Fruit fly (Drosophila melanogaster): ENCODE measurements around the gene CG43445.

The CG43445 gene

DNA sequence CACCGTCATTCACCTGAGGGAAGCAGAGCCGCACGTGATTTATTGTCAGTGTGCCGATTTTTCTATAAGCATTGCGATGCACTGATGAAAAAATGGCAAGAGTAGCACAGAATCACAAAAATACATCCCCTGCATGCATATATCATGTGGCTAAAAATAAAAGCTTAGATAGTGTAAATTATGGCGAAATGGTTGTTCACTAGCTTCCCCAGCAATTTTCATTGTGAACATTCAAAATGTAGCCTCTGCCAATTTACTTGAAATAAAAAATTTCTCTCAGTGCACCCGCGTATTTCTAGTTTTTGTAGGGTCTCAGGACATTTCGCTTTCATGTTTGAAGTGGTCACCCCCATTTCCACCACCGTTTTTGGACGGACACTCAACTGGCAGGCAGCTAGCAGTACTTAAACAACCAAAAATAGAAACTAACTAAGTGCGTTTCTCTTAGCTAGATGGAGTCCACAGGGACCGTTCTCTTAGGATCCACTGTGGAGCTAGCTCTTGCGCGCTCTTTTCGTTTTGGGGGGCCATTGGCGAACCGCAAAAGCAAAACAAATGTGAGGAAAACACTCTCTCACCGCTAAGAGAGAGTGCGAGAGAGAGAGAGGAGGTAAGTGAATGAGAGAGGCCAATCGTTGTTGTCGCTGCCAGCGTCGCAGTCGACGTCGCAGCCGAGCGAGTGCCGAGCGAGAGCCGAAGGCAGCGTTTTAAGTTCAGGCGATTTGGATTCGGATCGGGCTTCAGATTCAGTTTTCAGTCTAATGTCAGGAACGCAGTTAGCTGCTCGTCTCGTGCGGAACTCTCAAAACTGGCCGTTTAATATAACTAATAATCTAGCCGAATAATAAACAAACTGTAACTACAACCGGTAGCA lies 32.4 kb downstream of the CG43445 start (continued):
- no peak for TF ChIP-seq CG11247 (GFP tag; IDR thresholded peaks at IDR 0.05)
- no peak for TF ChIP-seq CG12236 (GFP tag; optimal IDR thresholded peaks at IDR 0.05)
- no peak for TF ChIP-seq CG32767 (GFP tag; IDR thresholded peaks at IDR 0.05)
- TF ChIP-seq jing (GFP tag; optimal IDR thresholded peaks at IDR 0.05), result peak; percentile 76
- no peak for TF ChIP-seq CG1529 (GFP tag; optimal IDR thresholded peaks at IDR 0.05)
- TF ChIP-seq pzg (GFP tag; optimal IDR thresholded peaks at IDR 0.05), result no peak
- TF ChIP-seq CG10462 (GFP tag; optimal IDR thresholded peaks at IDR 0.05), result peak; percentile 2
- no peak for TF ChIP-seq hkb (optimal IDR thresholded peaks at IDR 0.05)
- TF ChIP-seq hkb (GFP tag; IDR thresholded peaks at IDR 0.05), result peak; percentile 51
- TF ChIP-seq danr (GFP tag; IDR thresholded peaks at IDR 0.05), result no peak
- no peak for TF ChIP-seq Lim3 (GFP tag; IDR thresholded peaks at IDR 0.05)
- TF ChIP-seq HmgZ (tag; optimal IDR thresholded peaks at IDR 0.05), result peak; percentile 31
- TF ChIP-seq CG6175 (GFP tag; IDR thresholded peaks at IDR 0.05), result no peak
- peak; percentile 75; the same call in 2 of the 4 replicates for TF ChIP-seq chinmo (GFP tag; IDR thresholded peaks at IDR 0.05; ENCODE audit: partially characterized antibody)
- TF ChIP-seq NC2β (GFP tag; optimal IDR thresholded peaks at IDR 0.05), result peak; percentile 41
- TF ChIP-seq CG10959 (GFP tag; IDR thresholded peaks at IDR 0.05), result peak; percentile 33; the same call in 1 of the 2 replicates
- no peak for TF ChIP-seq D (optimal IDR thresholded peaks at IDR 0.05)
- TF ChIP-seq D (GFP tag; optimal IDR thresholded peaks at IDR 0.05), result peak; percentile 53
- TF ChIP-seq CG12219 (GFP tag; optimal IDR thresholded peaks at IDR 0.05), result no peak
- TF ChIP-seq cad (GFP tag; optimal IDR thresholded peaks at IDR 0.05), result no peak
- TF ChIP-seq sug (tag; optimal IDR thresholded peaks at IDR 0.05), result no peak
- peak; percentile 20 for TF ChIP-seq CG9609 (GFP tag; optimal IDR thresholded peaks at IDR 0.05)
- no peak for TF ChIP-seq CG10431 (GFP tag; optimal IDR thresholded peaks at IDR 0.05)
- TF ChIP-seq HHEX (GFP tag; optimal IDR thresholded peaks at IDR 0.05), result peak; percentile 53
- TF ChIP-seq CG30431 (GFP tag; optimal IDR thresholded peaks at IDR 0.05), result peak; percentile 42
- no peak for TF ChIP-seq CG14965 (GFP tag; optimal IDR thresholded peaks at IDR 0.05; ENCODE audit: borderline replicate concordance)
- TF ChIP-seq sim (GFP tag; IDR thresholded peaks at IDR 0.05), result no peak
- TF ChIP-seq CG10274 (GFP tag; optimal IDR thresholded peaks at IDR 0.05), result no peak
- TF ChIP-seq slp2 (GFP tag; optimal IDR thresholded peaks at IDR 0.05), result peak; percentile 32
- 0 out of 3 replicates have a peak, but pooled peaks have one; percentile 22 for TF ChIP-seq CG11456 (GFP tag; IDR thresholded peaks at IDR 0.05)
- peak; percentile 5; the same call in 1 of the 2 replicates for TF ChIP-seq ato (GFP tag; IDR thresholded peaks at IDR 0.05; ENCODE audit: partially characterized antibody)
- peak; percentile 0 for TF ChIP-seq CG18011 (GFP tag; optimal IDR thresholded peaks at IDR 0.05)
- no peak for TF ChIP-seq CG10543 (GFP tag; optimal IDR thresholded peaks at IDR 0.05)
- peak; percentile 28 for TF ChIP-seq CG8388 (GFP tag; optimal IDR thresholded peaks at IDR 0.05)
- peak; percentile 33 for TF ChIP-seq shn (GFP tag; optimal IDR thresholded peaks at IDR 0.05)
- TF ChIP-seq tap (tag; optimal IDR thresholded peaks at IDR 0.05), result no peak
- TF ChIP-seq CG17385 (GFP tag; optimal IDR thresholded peaks at IDR 0.05), result peak; percentile 38
- no peak for TF ChIP-seq CG9797 (GFP tag; optimal IDR thresholded peaks at IDR 0.05)
- no peak for TF ChIP-seq pb (GFP tag; optimal IDR thresholded peaks at IDR 0.05)
- TF ChIP-seq CG8478 (optimal IDR thresholded peaks at IDR 0.05), result no peak
- peak; percentile 9 for TF ChIP-seq CG13296 (GFP tag; optimal IDR thresholded peaks at IDR 0.05)
- peak; percentile 80 for TF ChIP-seq zf30C (GFP tag; optimal IDR thresholded peaks at IDR 0.05)
- TF ChIP-seq HLH3B (GFP tag; IDR thresholded peaks at IDR 0.05), result no peak
- TF ChIP-seq CG6765 (GFP tag; optimal IDR thresholded peaks at IDR 0.05), result peak; percentile 11
- TF ChIP-seq peb (GFP tag; IDR thresholded peaks at IDR 0.05), result no peak
- peak; percentile 24 for TF ChIP-seq gsb-n (tag; optimal IDR thresholded peaks at IDR 0.05)
- no peak for TF ChIP-seq CG14667 (GFP tag; IDR thresholded peaks at IDR 0.05)
- TF ChIP-seq fd3F (GFP tag; optimal IDR thresholded peaks at IDR 0.05), result no peak
- no peak for TF ChIP-seq vfl (GFP tag; optimal IDR thresholded peaks at IDR 0.05)
- no peak for TF ChIP-seq Usf (GFP tag; optimal IDR thresholded peaks at IDR 0.05)

Measured in whole organism, embryonic.